Fruit fly (Drosophila melanogaster) whole organism, wandering third instar larva: ENCODE measurements around the gene CG32651.

Experiments used
- h ChIP-seq: fragments of 200-800 bp; sonication (Bioruptor generic); optimal IDR thresholded peaks from 3 replicates; lab custom pipeline; 2016; ENCODE audit warnings: missing biosample characterization, mild to moderate bottlenecking, missing genetic modification characterization
- jim ChIP-seq: fragments of 175-275, 200-325 bp; sonication (Bioruptor generic); optimal IDR thresholded peaks from 2 replicates; lab custom pipeline; 2016; ENCODE audit warnings: missing biosample characterization, mild to moderate bottlenecking, missing genetic modification characterization
- lola ChIP-seq: fragments of >200 bp; optimal IDR thresholded peaks from 2 replicates; lab custom pipeline; 2017; ENCODE audit warnings: missing biosample characterization, missing genetic modification characterization

DNA sequence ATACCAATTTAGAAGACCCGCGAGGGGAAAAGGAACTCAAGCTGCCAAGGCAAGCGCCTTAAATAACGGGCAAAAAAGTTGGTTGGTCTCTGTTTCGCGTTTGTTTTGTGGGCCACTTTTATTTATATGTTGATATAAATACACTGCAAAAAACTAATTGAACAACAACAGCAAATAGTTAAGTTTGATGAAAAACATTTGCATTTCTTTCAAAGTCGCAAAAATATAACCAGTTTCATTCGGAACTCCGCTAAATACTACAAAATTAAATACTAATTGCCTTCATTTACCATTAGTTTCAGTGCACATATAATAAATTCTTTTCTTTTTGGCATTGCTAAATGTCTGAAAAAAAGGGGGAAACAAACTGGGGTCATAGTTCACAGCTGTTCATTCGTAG is 16.5 kb downstream of the CG32651 start:
- TF ChIP-seq h (GFP tag; lab: Kevin White, UChicago) (no peak), jim (GFP tag; lab: Kevin White, UChicago) (no peak), lola (GFP tag; lab: Kevin White, UChicago) (no peak)
